Fruit fly (Drosophila melanogaster) S2 (cell line): Measurements from ENCODE around the gene CG9330.

Source experiments
- CG8478 ChIP-seq: fragments of >200 bp; optimal IDR thresholded peaks from 2 replicates; lab custom pipeline; 2018
- CTCF ChIP-seq, 2 experiments: fragments of >200 bp; optimal IDR thresholded peaks; 2 replicates each; lab custom pipeline; 2018

CG9330 gene

dm6 chr3L:19563014-19563413, 23.0 kb upstream of the CG9330 start:
- TF ChIP-seq CG8478 (lab: Kevin White, UChicago) (no peak), CTCF (optimal IDR thresholded peaks at IDR 0.05; lab: Kevin White, UChicago) (no peak)

DNA sequence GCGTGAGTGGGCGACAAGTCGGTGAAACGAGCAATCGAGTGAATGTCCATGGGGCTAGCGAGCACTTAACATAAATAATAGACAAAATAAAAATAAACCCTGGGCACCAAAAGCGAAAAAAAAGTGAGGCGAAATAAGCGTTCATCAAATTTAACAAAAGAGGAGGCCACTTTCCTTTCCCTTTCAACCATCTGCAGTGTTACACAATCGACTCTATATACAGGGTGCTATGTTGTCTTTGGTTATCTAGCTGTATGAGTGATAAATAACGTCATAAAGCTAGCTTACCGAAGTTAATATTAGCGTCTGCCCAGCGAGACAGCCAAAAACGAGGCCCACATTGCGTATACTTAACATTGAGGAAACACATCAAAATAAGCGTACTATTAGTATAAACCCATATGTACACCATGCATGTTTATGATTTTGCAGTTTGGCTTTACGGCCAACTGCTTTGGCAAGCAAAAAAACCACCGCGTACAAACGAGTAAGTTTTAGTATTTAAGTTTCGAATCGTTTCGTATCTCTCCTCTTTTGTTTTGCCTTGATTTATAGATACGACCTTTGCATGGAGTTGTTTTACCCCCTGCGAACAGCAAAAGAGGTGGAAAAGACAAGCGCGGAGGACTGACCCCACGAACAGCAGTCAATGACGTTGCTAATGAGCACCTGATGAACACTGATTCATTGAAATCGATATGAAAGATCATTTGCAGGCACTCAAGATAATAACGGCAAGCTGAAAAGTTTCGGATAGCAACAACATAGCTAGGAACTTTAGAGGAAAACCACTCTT, 20.9 kb upstream of the CG9330 start:
- TF ChIP-seq CTCF (optimal IDR thresholded peaks at IDR 0.05; lab: Kevin White, UChicago): no peak
- TF ChIP-seq CG8478 (lab: Kevin White, UChicago): no peak

- TF ChIP-seq CG8478 (lab: Kevin White, UChicago) (no peak), CTCF (optimal IDR thresholded peaks at IDR 0.05; lab: Kevin White, UChicago) (no peak)
Observed at dm6 chr3L:19566127-19566526, 19.9 kb upstream of the CG9330 start.

- TF ChIP-seq CG8478 (lab: Kevin White, UChicago): no peak
- peak; percentile 10 to 50 for TF ChIP-seq CTCF (optimal IDR thresholded peaks at IDR 0.05; lab: Kevin White, UChicago)
Observed at dm6 chr3L:19568999-19569398, 17.1 kb upstream of the CG9330 start.

DNA sequence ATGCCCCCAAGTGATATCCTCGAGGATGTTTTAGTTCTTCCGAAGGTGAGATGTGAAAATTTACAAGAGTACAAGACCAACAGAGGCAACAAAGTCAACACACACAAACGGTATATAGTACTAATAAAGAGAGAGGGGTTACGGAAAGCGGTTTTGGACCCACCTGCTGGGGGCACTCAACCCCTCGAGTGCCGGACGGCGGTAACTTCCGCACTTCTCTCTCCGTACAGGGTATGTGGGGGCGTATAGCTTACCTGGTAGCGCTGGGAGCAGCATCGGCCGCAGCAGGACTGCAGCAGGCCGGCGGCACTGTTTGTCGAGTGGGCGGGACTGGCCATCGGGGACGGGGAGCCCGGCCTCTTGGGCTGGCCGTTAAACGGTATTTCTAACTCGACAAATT, 16.6 kb upstream of the CG9330 start:
- TF ChIP-seq CG8478 (lab: Kevin White, UChicago): no peak
- TF ChIP-seq CTCF (optimal IDR thresholded peaks at IDR 0.05; lab: Kevin White, UChicago): no peak

DNA sequence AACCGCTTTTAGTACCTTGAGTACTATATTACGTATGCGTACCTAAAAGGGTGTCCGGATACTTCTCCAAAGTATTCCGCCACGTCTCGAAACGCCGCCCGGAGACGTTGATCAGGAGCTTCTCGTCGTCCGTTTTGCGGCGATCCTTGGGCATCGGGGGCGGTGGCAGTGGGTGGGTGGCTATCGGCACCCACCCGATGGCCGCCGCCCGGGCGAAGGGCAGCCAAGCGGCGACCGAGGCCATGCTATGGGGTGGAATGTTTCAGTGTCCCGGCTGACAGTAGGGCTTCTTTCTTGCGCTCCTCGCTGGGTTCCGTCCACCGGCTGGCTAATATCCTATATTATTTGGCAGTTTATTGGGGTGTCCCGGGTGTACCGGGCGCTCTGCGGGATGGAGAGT, 11.6 kb upstream of the CG9330 start:
- TF ChIP-seq CG8478 (lab: Kevin White, UChicago): no peak

DNA sequence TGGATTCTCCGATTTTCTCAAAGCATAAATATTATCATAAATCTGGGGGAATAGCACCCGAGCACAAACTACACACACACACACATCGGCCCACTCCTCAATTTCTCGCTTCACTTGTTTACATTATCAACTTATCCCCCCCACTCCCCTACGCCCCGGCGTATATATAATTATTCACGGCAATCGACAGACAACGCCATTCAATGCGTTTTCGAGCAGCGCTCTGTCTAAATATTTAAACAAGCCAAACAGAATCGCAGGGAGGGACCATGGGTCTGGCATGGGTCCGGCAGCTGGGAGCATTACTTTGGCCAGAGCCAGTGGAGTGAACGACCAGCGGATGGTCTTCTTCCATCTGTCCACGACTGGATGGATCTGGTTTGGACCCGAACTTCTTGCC, 10.4 kb upstream of the CG9330 start:
- TF ChIP-seq CG8478 (lab: Kevin White, UChicago) (no peak), CTCF (optimal IDR thresholded peaks at IDR 0.05; lab: Kevin White, UChicago) (no peak)

- no peak for TF ChIP-seq CTCF (optimal IDR thresholded peaks at IDR 0.05; lab: Kevin White, UChicago)
Observed at dm6 chr3L:19579346-19579745, 6.7 kb upstream of the CG9330 start.

- TF ChIP-seq CTCF (optimal IDR thresholded peaks at IDR 0.05; lab: Kevin White, UChicago): no peak
- TF ChIP-seq CG8478 (lab: Kevin White, UChicago): no peak
Observed at dm6 chr3L:19580709-19581227, 5.3 kb upstream of the CG9330 start.

DNA sequence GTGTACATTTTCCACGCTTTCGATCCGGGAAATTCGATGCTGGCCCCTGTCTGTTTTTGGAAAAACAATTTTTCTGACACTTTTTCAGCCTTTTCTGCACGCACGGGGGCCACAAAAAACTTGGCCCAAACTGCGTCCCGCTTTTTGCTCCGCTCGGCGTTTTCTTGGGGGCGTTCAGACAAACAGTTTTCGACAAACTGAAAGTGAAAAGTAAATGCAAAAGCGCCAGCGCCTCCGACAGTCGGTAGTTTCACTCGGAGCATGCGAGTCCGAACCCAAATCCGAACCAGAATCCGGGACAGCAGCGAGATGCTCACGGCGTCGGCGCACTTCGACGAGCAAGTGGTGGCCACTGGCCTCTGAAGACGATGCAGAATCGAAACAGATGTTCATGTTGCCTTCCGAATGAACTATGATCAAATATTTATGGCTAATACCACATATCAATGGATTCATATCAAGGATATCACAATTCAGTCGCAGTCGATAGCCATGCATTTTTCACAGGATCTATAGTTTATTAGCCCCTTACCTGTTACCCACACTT, 1.6 kb upstream of the CG9330 start, which contains the start of gene Shal:
Gene Shal, minus strand, starts transcription at position 200 of the 547 bp plus-strand sequence.
- TF ChIP-seq CTCF (optimal IDR thresholded peaks at IDR 0.05; lab: Kevin White, UChicago) (no peak), CG8478 (lab: Kevin White, UChicago) (no peak)

dm6 chr3L:19590422-19590821, 4.4 kb downstream of the CG9330 start, which contains the start of gene CG14100:
TSS of gene CG14100 (minus strand) at chr3L:19590524.
- TF ChIP-seq CTCF (optimal IDR thresholded peaks at IDR 0.05; lab: Kevin White, UChicago): no peak
- TF ChIP-seq CG8478 (lab: Kevin White, UChicago): no peak

DNA sequence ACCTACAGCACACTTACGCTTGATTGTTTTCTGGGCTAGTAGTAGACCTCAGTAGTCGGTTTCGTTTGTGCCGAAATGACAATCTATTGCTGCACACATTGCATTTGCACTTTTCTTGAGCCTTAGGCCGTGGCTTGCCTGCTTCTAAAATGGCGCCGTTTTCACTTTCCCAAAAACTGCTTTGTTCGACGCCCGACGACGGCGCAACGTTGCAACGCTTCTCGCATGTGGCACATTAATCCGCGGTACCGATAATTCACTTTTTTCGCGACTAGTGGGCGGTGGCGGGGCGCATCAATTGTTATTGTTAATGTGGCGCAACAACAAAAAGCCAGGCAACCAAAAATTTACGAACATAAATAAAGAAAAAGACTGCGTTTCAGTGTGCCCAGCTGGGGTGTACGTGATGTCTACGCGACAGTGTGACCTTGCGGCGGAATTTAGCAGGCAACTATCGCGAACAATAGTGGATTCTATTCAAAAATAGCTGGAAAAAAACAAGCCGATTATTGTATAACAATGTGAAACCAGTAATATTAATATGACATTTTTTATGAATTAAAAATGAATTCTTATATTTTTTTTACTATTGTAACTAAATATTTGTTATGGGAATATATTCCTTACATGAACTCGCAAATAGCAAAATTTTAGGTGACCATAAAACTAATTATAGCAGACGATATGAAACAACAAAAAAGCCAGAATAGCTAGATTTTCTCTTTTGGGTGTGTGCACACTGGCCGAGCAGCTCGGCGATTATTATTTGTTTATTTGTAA, 12.5 kb downstream of the CG9330 start, which contains the start of the genes ash1 and Taf6:
Gene ash1, minus strand, starts transcription at position 387 of the 780 bp plus-strand sequence.
Gene Taf6, plus strand, starts transcription at position 720 of the 780 bp plus-strand sequence.
- no peak for TF ChIP-seq CTCF (optimal IDR thresholded peaks at IDR 0.05; lab: Kevin White, UChicago)
- TF ChIP-seq CG8478 (lab: Kevin White, UChicago): no peak

- TF ChIP-seq CTCF (optimal IDR thresholded peaks at IDR 0.05; lab: Kevin White, UChicago) (no peak), CG8478 (lab: Kevin White, UChicago) (no peak)
Observed at dm6 chr3L:19601413-19601812, 15.4 kb downstream of the CG9330 start, which contains the start of gene CG9368. TSS of gene CG9368 (plus strand) at chr3L:19601633.

DNA sequence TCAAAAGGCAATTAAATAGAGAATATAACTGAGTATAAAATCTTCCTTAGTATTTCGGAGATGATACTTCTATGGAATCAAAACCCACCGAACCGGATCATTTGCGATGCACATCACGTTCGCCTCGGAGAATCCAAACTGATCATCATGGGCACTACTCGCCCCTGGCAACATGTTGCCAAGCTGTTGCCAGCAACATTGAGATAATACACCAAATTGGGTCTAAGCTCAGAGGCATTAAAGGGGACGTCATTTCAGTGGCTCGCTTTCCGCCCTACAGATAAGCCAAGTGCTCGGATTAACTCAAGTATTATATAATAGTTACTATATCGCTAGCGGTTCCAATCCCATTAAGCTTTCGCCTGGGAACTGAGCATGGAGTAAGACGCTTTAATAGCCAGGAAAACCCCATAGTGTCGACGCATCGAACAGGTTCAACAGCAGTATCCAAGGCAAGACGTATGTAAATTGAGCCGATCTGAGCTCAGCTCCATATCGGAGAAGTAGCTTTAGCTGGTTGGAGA, 20.0 kb downstream of the CG9330 start, which contains the start of the genes lush and CG9372:
Gene lush, minus strand, starts transcription at position 117 of the 524 bp plus-strand sequence.
Gene CG9372, plus strand, starts transcription at position 235 of the 524 bp plus-strand sequence.
- TF ChIP-seq CG8478 (lab: Kevin White, UChicago): no peak
- no peak for TF ChIP-seq CTCF (optimal IDR thresholded peaks at IDR 0.05; lab: Kevin White, UChicago)
